Worm (Caenorhabditis elegans) whole organism, mixed stage, embryonic: ENCODE results near the gene clec-67.

Experiments used
- blmp-1 ChIP-seq: fragments of 150-350 bp; optimal IDR thresholded peaks from 2 replicates; lab custom pipeline; 2014; ENCODE audit warnings: missing biosample characterization, missing genetic modification characterization
- elt-1 ChIP-seq: sonication (generic microtip); optimal IDR thresholded peaks from 2 replicates; lab custom pipeline; 2017; ENCODE audit warnings: missing genetic modification characterization, mild to moderate bottlenecking, missing compliant biosample characterization, antibody characterized with exemption, moderate library complexity, borderline replicate concordance; ENCODE audit not compliant: insufficient read depth
- lsy-2 ChIP-seq: fragments of 150-350 bp; optimal IDR thresholded peaks from 2 replicates; lab custom pipeline; 2014; ENCODE audit warnings: missing biosample characterization, missing genetic modification characterization
- nhr-237 ChIP-seq: fragments of 150-350 bp; optimal IDR thresholded peaks from 2 replicates; lab custom pipeline; 2014; ENCODE audit warnings: missing biosample characterization, missing genetic modification characterization
- nhr-28 ChIP-seq: fragments of 150-350 bp; optimal IDR thresholded peaks from 2 replicates; lab custom pipeline; 2014; ENCODE audit warnings: missing biosample characterization, missing genetic modification characterization
- pha-4 ChIP-seq: fragments of 150-350 bp; optimal IDR thresholded peaks from 2 replicates; lab custom pipeline; 2018; ENCODE audit warnings: missing biosample characterization, missing genetic modification reagents, missing genetic modification characterization
- snpc-4 ChIP-seq: fragments of 150-350 bp; optimal IDR thresholded peaks from 2 replicates; lab custom pipeline; 2014; ENCODE audit warnings: missing biosample characterization, missing genetic modification characterization
- unc-120 ChIP-seq: sonication (generic microtip); optimal IDR thresholded peaks from 2 replicates; lab custom pipeline; 2017; ENCODE audit warnings: missing genetic modification characterization, missing compliant biosample characterization; ENCODE audit not compliant: poor library complexity, severe bottlenecking
- unc-62 ChIP-seq: fragments of 150-350 bp; optimal IDR thresholded peaks from 2 replicates; lab custom pipeline; 2014; ENCODE audit warnings: missing biosample characterization, missing genetic modification reagents, missing genetic modification characterization
- ztf-11 ChIP-seq: fragments of 150-350 bp; optimal IDR thresholded peaks from 2 replicates; lab custom pipeline; 2014; ENCODE audit warnings: missing biosample characterization, missing genetic modification characterization

- no peak for TF ChIP-seq blmp-1 (tag; lab: Kevin White, UChicago)
- no peak for TF ChIP-seq unc-62 (GFP tag; lab: Kevin White, UChicago)
- TF ChIP-seq elt-1 (tag; lab: Kevin White, UChicago): no peak
- TF ChIP-seq snpc-4 (tag; lab: Kevin White, UChicago): no peak
- TF ChIP-seq nhr-28 (tag; lab: Kevin White, UChicago): no peak
- no peak for TF ChIP-seq ztf-11 (tag; lab: Kevin White, UChicago)
- TF ChIP-seq unc-120: no peak
- TF ChIP-seq lsy-2 (tag; lab: Kevin White, UChicago): no peak
- TF ChIP-seq pha-4 (tag; lab: Kevin White, UChicago): no peak
- no peak for TF ChIP-seq nhr-237 (tag; lab: Kevin White, UChicago)
Observed at ce11 chrIV:3878283-3878938, 43.6 kb upstream of the clec-67 start, which contains the start of gene F37C4.6.
